Fruit fly (Drosophila melanogaster): ENCODE data around the gene CG15531.

DNA sequence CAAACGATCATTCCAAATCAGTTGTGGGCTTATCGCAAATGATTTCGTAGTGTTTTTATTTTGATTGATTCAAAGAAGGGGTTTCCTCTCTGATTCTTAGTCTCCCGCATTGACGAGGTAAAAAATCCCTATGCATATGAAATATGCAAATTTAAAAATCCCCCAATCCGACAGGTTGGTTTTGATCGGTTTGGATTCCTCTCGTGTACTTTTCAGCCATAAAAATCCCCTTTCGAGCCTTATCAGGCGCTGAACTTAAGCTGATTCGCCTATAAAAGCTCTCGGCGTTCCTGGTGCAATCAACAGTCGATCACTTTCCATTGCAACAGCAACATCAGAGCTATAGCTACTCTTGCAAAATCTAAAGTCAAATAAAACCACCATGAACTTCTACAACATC lies 15.8 kb upstream of the CG15531 start, which contains the start of gene CecA2:
- TF ChIP-seq CTCF (optimal IDR thresholded peaks at IDR 0.05) (no peak), CG8478 (optimal IDR thresholded peaks at IDR 0.05) (no peak)

Measured in S2 (cell line).